Fruit fly (Drosophila melanogaster) whole organism, wandering third instar larva: Measurements from ENCODE around the gene CG31337.

Source experiments
- CG9705 ChIP-seq: fragments of 200-800 bp; sonication (Bioruptor generic); optimal IDR thresholded peaks from 2 replicates; lab custom pipeline; 2018; ENCODE audit warnings: missing biosample characterization, mild to moderate bottlenecking, missing genetic modification characterization
- CrebA ChIP-seq: fragments of 200-800 bp; sonication (Bioruptor generic); optimal IDR thresholded peaks from 2 replicates; lab custom pipeline; 2016; ENCODE audit warnings: missing biosample characterization, mild to moderate bottlenecking, missing genetic modification characterization, borderline replicate concordance
- Dif ChIP-seq: fragments of 200-275, 200-300 bp; sonication (Bioruptor generic); optimal IDR thresholded peaks from 2 replicates; lab custom pipeline; 2018; ENCODE audit warnings: missing biosample characterization, missing genetic modification characterization; ENCODE audit not compliant: partially characterized antibody
- GATAd ChIP-seq: sonication (Bioruptor generic); optimal IDR thresholded peaks from 2 replicates; lab custom pipeline; 2016; ENCODE audit warnings: missing biosample characterization, missing genetic modification characterization
- HLH106 ChIP-seq: fragments of 200-800 bp; optimal IDR thresholded peaks from 3 replicates; lab custom pipeline; 2019; ENCODE audit warnings: missing biosample characterization, mild to moderate bottlenecking, missing genetic modification characterization, moderate library complexity
- Hr78 ChIP-seq: fragments of >200 bp; optimal IDR thresholded peaks from 2 replicates; lab custom pipeline; 2017; ENCODE audit warnings: missing biosample characterization, missing genetic modification characterization
- Hr83 ChIP-seq: fragments of 200-300 bp; sonication (Bioruptor generic); optimal IDR thresholded peaks from 2 replicates; lab custom pipeline; 2016; ENCODE audit warnings: missing biosample characterization, mild to moderate bottlenecking, missing genetic modification characterization, moderate library complexity; ENCODE audit not compliant: poor library complexity, severe bottlenecking
- Jra ChIP-seq: sonication (Bioruptor generic); optimal IDR thresholded peaks from 2 replicates; lab custom pipeline; 2016; ENCODE audit warnings: missing biosample characterization, missing genetic modification characterization
- Mio ChIP-seq: sonication (Bioruptor generic); optimal IDR thresholded peaks from 2 replicates; lab custom pipeline; 2016; ENCODE audit warnings: missing biosample characterization, missing genetic modification characterization
- Myc ChIP-seq: fragments of >200 bp; optimal IDR thresholded peaks from 2 replicates; lab custom pipeline; 2017
- N ChIP-seq: fragments of >200 bp; optimal IDR thresholded peaks from 2 replicates; lab custom pipeline; 2018; ENCODE audit warnings: missing biosample characterization, missing external identifiers, missing genetic modification characterization
- OdsH ChIP-seq: fragments of 200-800 bp; sonication (Bioruptor generic); optimal IDR thresholded peaks from 2 replicates; lab custom pipeline; 2016; ENCODE audit warnings: missing biosample characterization, mild to moderate bottlenecking, missing genetic modification characterization
- Rel ChIP-seq, 2 experiments: fragments of 200-800 bp; sonication (Bioruptor generic) in 1 of 2; optimal IDR thresholded peaks; 2 replicates in 1 of 2; 3 replicates in 1 of 2; lab custom pipeline; 2016 to 2019; ENCODE audit warnings: mild to moderate bottlenecking in 2 of 2, missing biosample characterization in 2 of 2, missing genetic modification characterization in 2 of 2, moderate library complexity in 1 of 2
- Vsx2 ChIP-seq: fragments of 200-300, 225-300 bp; sonication (Bioruptor generic); optimal IDR thresholded peaks from 2 replicates; lab custom pipeline; 2018; ENCODE audit warnings: missing biosample characterization, missing genetic modification characterization; ENCODE audit not compliant: partially characterized antibody
- br ChIP-seq: fragments of 200-800 bp; sonication (Bioruptor generic); optimal IDR thresholded peaks from 2 replicates; lab custom pipeline; 2016; ENCODE audit warnings: missing biosample characterization, missing genetic modification characterization
- brk ChIP-seq: fragments of 200-800 bp; sonication (Bioruptor generic); optimal IDR thresholded peaks from 2 replicates; lab custom pipeline; 2016; ENCODE audit warnings: missing biosample characterization, mild to moderate bottlenecking, missing genetic modification characterization
- dl ChIP-seq, 2 experiments: fragments of 175-275, 200-275 bp in 1 of 2; fragments of 200-275 bp in 1 of 2; sonication (Bioruptor generic); optimal IDR thresholded peaks; lab custom pipeline; 2018; ENCODE audit warnings: mild to moderate bottlenecking in 2 of 2, missing biosample characterization in 2 of 2, missing genetic modification characterization in 2 of 2, moderate library complexity in 2 of 2; ENCODE audit not compliant: partially characterized antibody in 2 of 2, insufficient read depth in 1 of 2
- dmrt93B ChIP-seq: fragments of 200-800 bp; sonication (Bioruptor generic); optimal IDR thresholded peaks from 2 replicates; lab custom pipeline; 2018; ENCODE audit warnings: missing biosample characterization, mild to moderate bottlenecking, missing genetic modification characterization
- dsf ChIP-seq: sonication (Bioruptor generic); optimal IDR thresholded peaks from 2 replicates; lab custom pipeline; 2016; ENCODE audit warnings: missing biosample characterization, missing genetic modification characterization, borderline replicate concordance
- foxo ChIP-seq, 2 experiments: fragments of 200-800 bp; sonication (Bioruptor generic); optimal IDR thresholded peaks; 2 replicates in 1 of 2; 3 replicates in 1 of 2; lab custom pipeline; 2016 to 2017; ENCODE audit warnings: missing biosample characterization in 2 of 2, missing genetic modification characterization in 2 of 2
- fru ChIP-seq: fragments of 200-800 bp; sonication (Bioruptor generic); optimal IDR thresholded peaks from 3 replicates; lab custom pipeline; 2016; ENCODE audit warnings: missing biosample characterization, mild to moderate bottlenecking, missing genetic modification characterization
- h ChIP-seq: fragments of 200-800 bp; sonication (Bioruptor generic); optimal IDR thresholded peaks from 3 replicates; lab custom pipeline; 2016; ENCODE audit warnings: missing biosample characterization, mild to moderate bottlenecking, missing genetic modification characterization
- lola ChIP-seq: fragments of >200 bp; optimal IDR thresholded peaks from 2 replicates; lab custom pipeline; 2017; ENCODE audit warnings: missing biosample characterization, missing genetic modification characterization
- pan ChIP-seq: fragments of >200 bp; optimal IDR thresholded peaks from 2 replicates; lab custom pipeline; 2017
- psq ChIP-seq: fragments of 200-800 bp; sonication (Bioruptor generic); optimal IDR thresholded peaks from 3 replicates; lab custom pipeline; 2017; ENCODE audit warnings: missing biosample characterization, mild to moderate bottlenecking, missing genetic modification characterization, moderate library complexity
- sv ChIP-seq: fragments of 200-800 bp; sonication (Bioruptor generic); optimal IDR thresholded peaks from 3 replicates; lab custom pipeline; 2016; ENCODE audit warnings: missing biosample characterization, missing genetic modification characterization
- tai ChIP-seq: sonication (Bioruptor generic); optimal IDR thresholded peaks from 2 replicates; lab custom pipeline; 2016; ENCODE audit warnings: missing biosample characterization, missing genetic modification characterization
- woc ChIP-seq: sonication (Bioruptor generic); optimal IDR thresholded peaks from 2 replicates; lab custom pipeline; 2016; ENCODE audit warnings: missing biosample characterization, mild to moderate bottlenecking, missing genetic modification characterization

Gene CG31337

dm6 chr3R:13553152-13553874 lies 8.1 kb upstream of the CG31337 start:
- TF ChIP-seq tai (GFP tag; lab: Kevin White, UChicago) (no peak), brk (GFP tag; lab: Kevin White, UChicago) (no peak), dmrt93B (GFP tag; lab: Kevin White, UChicago) (no peak), Dif (no peak), Hr83 (GFP tag; lab: Kevin White, UChicago) (no peak), psq (GFP tag; lab: Kevin White, UChicago) (no peak), lola (no peak), Hr78 (no peak)

dm6 chr3R:13549515-13549914 lies 4.3 kb upstream of the CG31337 start:
- TF ChIP-seq Hr78, result no peak
- peak in 1 of 2 experiments; percentile 9 for TF ChIP-seq foxo (GFP tag; optimal IDR thresholded peaks at IDR 0.05; lab: Kevin White, UChicago)

- TF ChIP-seq Mio (GFP tag; lab: Kevin White, UChicago) (no peak), h (GFP tag; lab: Kevin White, UChicago) (no peak), sv (GFP tag; lab: Kevin White, UChicago) (no peak), pan (lab: Kevin White, UChicago) (no peak), Hr83 (GFP tag; lab: Kevin White, UChicago) (no peak), CrebA (GFP tag; lab: Kevin White, UChicago) (no peak), Jra (no peak), dsf (GFP tag; lab: Kevin White, UChicago) (no peak), HLH106 (tag; lab: Kevin White, UChicago) (no peak), Vsx2 (no peak), Dif (no peak)
- TF ChIP-seq, all 38 proteins: peak for 0
Observed at dm6 chr3R:13548441-13548818, 3.2 kb upstream of the CG31337 start.

dm6 chr3R:13547729-13548440 lies 2.7 kb upstream of the CG31337 start:
- no peak for TF ChIP-seq sv (GFP tag; lab: Kevin White, UChicago)
- TF ChIP-seq Myc, result no peak
- no peak for TF ChIP-seq CrebA (GFP tag; lab: Kevin White, UChicago)
- TF ChIP-seq N (GFP tag; lab: Kevin White, UChicago), result no peak
- TF ChIP-seq fru (GFP tag; lab: Kevin White, UChicago), result no peak
- TF ChIP-seq dsf (GFP tag; lab: Kevin White, UChicago), result no peak
- TF ChIP-seq GATAd (GFP tag; lab: Kevin White, UChicago), result no peak
- TF ChIP-seq OdsH (GFP tag; lab: Kevin White, UChicago), result no peak
- no peak for TF ChIP-seq Mio (GFP tag; lab: Kevin White, UChicago)
- no peak for TF ChIP-seq CG9705 (GFP tag; lab: Kevin White, UChicago)

dm6 chr3R:13538723-13539269 lies 6.4 kb downstream of the CG31337 start:
- TF ChIP-seq dl (GFP tag; optimal IDR thresholded peaks at IDR 0.05; lab: Kevin White, UChicago; ENCODE audit: insufficient read depth in 1 of 2, partially characterized antibody in 2 of 2), result no peak
- no peak for TF ChIP-seq Rel (GFP tag; optimal IDR thresholded peaks at IDR 0.05; lab: Kevin White, UChicago)
- TF ChIP-seq Rel (tag; optimal IDR thresholded peaks at IDR 0.05; lab: Kevin White, UChicago), result no peak
- no peak for TF ChIP-seq lola
- no peak for TF ChIP-seq OdsH (GFP tag; lab: Kevin White, UChicago)
- TF ChIP-seq foxo (GFP tag; optimal IDR thresholded peaks at IDR 0.05; lab: Kevin White, UChicago), result no peak
- TF ChIP-seq fru (GFP tag; lab: Kevin White, UChicago), result no peak
- no peak for TF ChIP-seq woc (GFP tag; lab: Kevin White, UChicago)
- TF ChIP-seq br (GFP tag; lab: Kevin White, UChicago), result no peak
- TF ChIP-seq Jra, result no peak
- TF ChIP-seq tai (GFP tag; lab: Kevin White, UChicago), result no peak
- no peak for TF ChIP-seq Hr78
- TF ChIP-seq dmrt93B (GFP tag; lab: Kevin White, UChicago), result no peak
- TF ChIP-seq GATAd (GFP tag; lab: Kevin White, UChicago), result no peak
- TF ChIP-seq, all 38 proteins: peak for 0
